Worm (Caenorhabditis elegans) whole organism, L4 larva: ENCODE data around the gene nspd-4.

Source experiments
- D1046.2 ChIP-seq: fragments of 200-800 bp; sonication (Bioruptor generic); IDR thresholded peaks from 2 replicates; pipeline ENCODE4 v1.3.6; 2022; ENCODE audit warnings: missing genetic modification characterization, missing compliant biosample characterization
- F10B5.3 ChIP-seq: sonication (generic microtip); optimal IDR thresholded peaks from 2 replicates; lab custom pipeline; 2016; ENCODE audit warnings: mild to moderate bottlenecking, missing genetic modification characterization, missing compliant biosample characterization
- F26F4.8 ChIP-seq: fragments of 200-800 bp; sonication (Bioruptor generic); conservative IDR thresholded peaks from 2 replicates; pipeline ENCODE4 v1.3.6; 2022; ENCODE audit warnings: missing genetic modification characterization, missing compliant biosample characterization
- Y105C5A.15 ChIP-seq: fragments of 200-800 bp; sonication (Bioruptor generic); IDR thresholded peaks from 2 replicates; pipeline ENCODE4 v1.3.6; 2022; ENCODE audit warnings: missing genetic modification characterization, missing compliant biosample characterization
- ZK337.2 ChIP-seq: fragments of 200-800 bp; sonication (Bioruptor generic); IDR thresholded peaks from 2 replicates; pipeline ENCODE4 v1.3.6; 2022; ENCODE audit warnings: missing genetic modification reagents, missing genetic modification characterization, missing compliant biosample characterization
- ama-1 ChIP-seq: fragments of 150-350 bp; optimal IDR thresholded peaks from 2 replicates; lab custom pipeline; 2014; ENCODE audit warnings: inconsistent platforms, mixed read lengths
- ceh-20 ChIP-seq: fragments of 200-800 bp; sonication (Bioruptor generic); IDR thresholded peaks from 2 replicates; pipeline ENCODE4 v1.3.6; 2022; ENCODE audit warnings: missing genetic modification reagents, missing genetic modification characterization, missing compliant biosample characterization
- ceh-44 ChIP-seq: fragments of 200-800 bp; sonication (Bioruptor generic); IDR thresholded peaks from 2 replicates; pipeline ENCODE4 v1.3.6; 2022; ENCODE audit warnings: missing genetic modification reagents, missing genetic modification characterization, missing compliant biosample characterization
- ceh-62 ChIP-seq: sonication (generic microtip); optimal IDR thresholded peaks from 2 replicates; lab custom pipeline; 2017; ENCODE audit warnings: missing biosample characterization, missing genetic modification characterization
- ceh-82 ChIP-seq: sonication (generic microtip); optimal IDR thresholded peaks from 2 replicates; lab custom pipeline; 2017; ENCODE audit warnings: missing biosample characterization, missing genetic modification characterization
- cey-2 ChIP-seq: sonication (generic microtip); optimal IDR thresholded peaks from 3 replicates; lab custom pipeline; 2017; ENCODE audit warnings: missing genetic modification characterization, mild to moderate bottlenecking, missing compliant biosample characterization, antibody characterized with exemption, borderline replicate concordance; ENCODE audit not compliant: insufficient read depth
- ctbp-1 ChIP-seq: fragments of 200-800 bp; sonication (Bioruptor generic); IDR thresholded peaks from 2 replicates; pipeline ENCODE4 v1.3.6; 2022; ENCODE audit warnings: missing genetic modification reagents, missing genetic modification characterization, missing compliant biosample characterization
- daf-12 ChIP-seq: fragments of 150-350 bp; optimal IDR thresholded peaks from 2 replicates; lab custom pipeline; 2014; ENCODE audit warnings: missing biosample characterization, missing genetic modification reagents, missing genetic modification characterization
- daf-16 ChIP-seq, 3 experiments: sonication (generic microtip); optimal IDR thresholded peaks; 2 replicates each; lab custom pipeline; 2016 to 2017; ENCODE audit warnings: missing genetic modification characterization in 3 of 3, missing genetic modification reagents in 3 of 3, mild to moderate bottlenecking in 2 of 3, missing compliant biosample characterization in 2 of 3, missing biosample characterization in 1 of 3, moderate library complexity in 1 of 3
- daf-8 ChIP-seq: fragments of 200-800 bp; sonication (Bioruptor generic); IDR thresholded peaks from 2 replicates; pipeline ENCODE4 v1.3.6; 2022; ENCODE audit warnings: missing genetic modification characterization, missing compliant biosample characterization
- dmd-8 ChIP-seq: fragments of 200-800 bp; sonication (Bioruptor generic); IDR thresholded peaks from 2 replicates; pipeline ENCODE4 v1.3.6; 2022; ENCODE audit warnings: missing genetic modification characterization, missing compliant biosample characterization
- dmd-9 ChIP-seq: fragments of 200-800 bp; sonication (Bioruptor generic); IDR thresholded peaks from 2 replicates; pipeline ENCODE4 v1.3.6; 2022; ENCODE audit warnings: missing genetic modification reagents, missing genetic modification characterization, missing compliant biosample characterization
- duxl-1 ChIP-seq: sonication (generic microtip); optimal IDR thresholded peaks from 2 replicates; lab custom pipeline; 2016; ENCODE audit warnings: mild to moderate bottlenecking, missing genetic modification characterization, moderate library complexity, missing compliant biosample characterization; ENCODE audit not compliant: poor library complexity
- egl-43 ChIP-seq: fragments of 200-800 bp; sonication (Bioruptor generic); IDR thresholded peaks from 2 replicates; pipeline ENCODE4 v1.3.6; 2022; ENCODE audit warnings: missing genetic modification reagents, missing genetic modification characterization, missing compliant biosample characterization
- hlh-11 ChIP-seq: fragments of 200-800 bp; sonication (Bioruptor generic); optimal IDR thresholded peaks from 2 replicates; lab custom pipeline; 2018; ENCODE audit warnings: mild to moderate bottlenecking, missing genetic modification characterization, missing compliant biosample characterization
- hmg-1.1 ChIP-seq: fragments of 200-800 bp; sonication (Bioruptor generic); IDR thresholded peaks from 2 replicates; pipeline ENCODE4 v1.3.6; 2022; ENCODE audit warnings: missing genetic modification reagents, missing genetic modification characterization, missing compliant biosample characterization
- jun-1 ChIP-seq: fragments of 150-350 bp; optimal IDR thresholded peaks from 2 replicates; lab custom pipeline; 2014; ENCODE audit warnings: missing biosample characterization, missing genetic modification reagents, missing genetic modification characterization
- lin-29 ChIP-seq: fragments of 200-800 bp; sonication (Bioruptor generic); IDR thresholded peaks from 2 replicates; pipeline ENCODE4 v1.3.6; 2022; ENCODE audit warnings: missing genetic modification reagents, missing genetic modification characterization, missing compliant biosample characterization
- lin-38 ChIP-seq: fragments of 200-800 bp; sonication (Bioruptor generic); IDR thresholded peaks from 2 replicates; pipeline ENCODE4 v1.3.6; 2022; ENCODE audit warnings: missing genetic modification reagents, missing genetic modification characterization, missing compliant biosample characterization
- madf-5 ChIP-seq, 2 experiments: fragments of 200-800 bp; sonication (Bioruptor generic); IDR thresholded peaks; 2 replicates each; pipeline ENCODE4 v1.3.6; 2022; ENCODE audit warnings: missing compliant biosample characterization in 2 of 2, missing genetic modification characterization in 2 of 2
- madf-9 ChIP-seq: fragments of 200-800 bp; sonication (Bioruptor generic); conservative IDR thresholded peaks from 2 replicates; pipeline ENCODE4 v1.3.6; 2022; ENCODE audit warnings: missing genetic modification reagents, missing genetic modification characterization, missing compliant biosample characterization
- mdt-29 ChIP-seq: fragments of 200-800 bp; sonication (Bioruptor generic); IDR thresholded peaks from 2 replicates; pipeline ENCODE4 v1.3.6; 2022; ENCODE audit warnings: missing genetic modification reagents, missing genetic modification characterization, missing compliant biosample characterization
- mep-1 ChIP-seq: fragments of 150-350 bp; sonication (generic microtip); optimal IDR thresholded peaks from 3 replicates; lab custom pipeline; 2014; ENCODE audit warnings: missing biosample characterization, missing genetic modification characterization
- mes-2 ChIP-seq: sonication (generic microtip); optimal IDR thresholded peaks from 2 replicates; lab custom pipeline; 2016; ENCODE audit warnings: missing genotype, mild to moderate bottlenecking, missing genetic modification characterization, missing compliant biosample characterization; ENCODE audit not compliant: poor library complexity, severe bottlenecking
- mxl-2 ChIP-seq: fragments of 200-800 bp; sonication (Bioruptor generic); conservative IDR thresholded peaks from 2 replicates; pipeline ENCODE4 v1.3.6; 2022; ENCODE audit warnings: missing genetic modification reagents, missing genetic modification characterization, missing compliant biosample characterization
- nhr-28 ChIP-seq: fragments of 150-350 bp; optimal IDR thresholded peaks from 2 replicates; lab custom pipeline; 2014; ENCODE audit warnings: missing biosample characterization, missing genetic modification characterization
- nhr-41 ChIP-seq: fragments of 200-800 bp; sonication (Bioruptor generic); IDR thresholded peaks from 2 replicates; pipeline ENCODE4 v1.3.6; 2022; ENCODE audit warnings: missing genetic modification reagents, missing genetic modification characterization, missing compliant biosample characterization
- nhr-42 ChIP-seq: fragments of 200-800 bp; sonication (Bioruptor generic); IDR thresholded peaks from 2 replicates; pipeline ENCODE4 v1.3.6; 2022; ENCODE audit warnings: missing genetic modification characterization, missing compliant biosample characterization
- nhr-77 ChIP-seq: fragments of 150-350 bp; optimal IDR thresholded peaks from 2 replicates; lab custom pipeline; 2014; ENCODE audit warnings: missing biosample characterization, missing genetic modification characterization
- pha-4 ChIP-seq, 2 experiments: fragments of 150-350 bp in 1 of 2; fragments of 200-800 bp in 1 of 2; sonication (Bioruptor generic) in 1 of 2; IDR thresholded peaks in 1 of 2; optimal IDR thresholded peaks in 1 of 2; 2 replicates each; pipeline versions ENCODE4 v1.3.6 to Lab custom; 2014 to 2022; ENCODE audit warnings: missing genetic modification characterization in 2 of 2, missing genetic modification reagents in 2 of 2, missing biosample characterization in 1 of 2, missing compliant biosample characterization in 1 of 2
- saeg-2 ChIP-seq: fragments of 200-800 bp; sonication (Bioruptor generic); IDR thresholded peaks from 2 replicates; pipeline ENCODE4 v1.3.6; 2022; ENCODE audit warnings: missing genetic modification reagents, missing genetic modification characterization, missing compliant biosample characterization
- sdz-12 ChIP-seq: fragments of 200-800 bp; sonication (Bioruptor generic); optimal IDR thresholded peaks from 2 replicates; lab custom pipeline; 2018; ENCODE audit warnings: mild to moderate bottlenecking, missing genetic modification characterization, missing compliant biosample characterization
- set-16 ChIP-seq: fragments of 200-800 bp; sonication (Bioruptor generic); IDR thresholded peaks from 2 replicates; pipeline ENCODE4 v1.3.6; 2022; ENCODE audit warnings: missing genetic modification reagents, missing genetic modification characterization, missing compliant biosample characterization
- skn-1 ChIP-seq: fragments of 150-350 bp; optimal IDR thresholded peaks from 2 replicates; lab custom pipeline; 2014; ENCODE audit warnings: missing biosample characterization, missing genetic modification characterization
- tag-97 ChIP-seq: fragments of 200-800 bp; sonication (Bioruptor generic); IDR thresholded peaks from 2 replicates; pipeline ENCODE4 v1.3.6; 2022; ENCODE audit warnings: missing genetic modification characterization, missing compliant biosample characterization
- unc-39 ChIP-seq: sonication (generic microtip); optimal IDR thresholded peaks from 2 replicates; lab custom pipeline; 2017; ENCODE audit warnings: missing biosample characterization, missing genetic modification characterization
- zag-1 ChIP-seq: fragments of 150-350 bp; optimal IDR thresholded peaks from 2 replicates; lab custom pipeline; 2014; ENCODE audit warnings: missing biosample characterization, missing genetic modification characterization
- zip-11 ChIP-seq: fragments of 200-800 bp; sonication (Bioruptor generic); IDR thresholded peaks from 2 replicates; pipeline ENCODE4 v1.3.6; 2022; ENCODE audit warnings: missing genetic modification characterization, missing compliant biosample characterization

Gene nspd-4

DNA sequence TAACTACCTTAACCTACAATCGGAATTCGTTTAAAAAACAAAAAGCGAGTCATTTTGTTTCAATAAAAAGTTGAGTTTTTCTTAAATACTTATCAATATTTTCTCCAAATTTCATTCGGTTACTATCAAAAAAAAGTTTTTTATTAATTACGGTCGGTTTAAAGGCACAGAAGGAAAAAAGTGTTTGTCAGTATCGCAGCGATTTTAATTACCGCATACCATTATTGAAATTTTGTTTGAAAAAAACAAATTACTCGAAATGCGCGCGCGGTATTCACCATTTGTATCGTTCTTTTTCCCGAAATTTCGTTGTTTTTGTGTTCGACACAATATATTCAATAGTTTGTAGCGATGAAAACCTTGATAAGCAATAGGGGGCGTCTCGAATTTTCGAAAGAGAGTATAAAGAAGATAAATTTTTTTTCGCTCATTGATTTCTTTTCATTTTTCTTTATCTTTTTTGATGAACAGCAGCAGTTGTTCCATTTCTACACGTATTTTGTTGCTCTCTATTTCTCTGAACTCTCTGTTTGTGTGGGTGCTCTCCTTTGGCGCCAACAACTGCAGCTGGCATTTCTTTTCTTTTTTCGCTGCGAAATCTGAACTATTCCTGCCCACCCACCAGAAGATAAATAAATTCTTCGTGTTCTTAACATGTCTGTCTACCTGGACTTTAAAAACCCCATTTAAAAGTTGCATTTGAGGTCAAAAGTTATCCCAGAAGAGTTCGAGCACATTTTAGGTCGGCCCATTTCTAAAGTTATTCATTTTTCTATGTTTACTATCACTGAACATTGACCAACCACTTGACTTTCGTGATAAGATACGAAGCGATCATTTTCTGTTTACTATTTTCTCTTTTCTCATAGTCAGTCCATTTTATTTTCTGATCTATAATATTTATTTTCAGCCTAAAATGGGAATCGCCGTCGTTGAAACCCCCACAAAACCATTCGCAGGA, 46.4 kb downstream of the nspd-4 start, which contains the start of gene pgm-1 (continued):
- TF ChIP-seq hmg-1.1 (peak; percentile 57; the same call in 1 of the 2 replicates), daf-12 (tag; lab: Kevin White, UChicago) (no peak), nhr-28 (tag; lab: Kevin White, UChicago) (peak; percentile 97), lin-29 (GFP tag; lab: Robert Waterston, UW) (no peak), ceh-44 (GFP tag; lab: Robert Waterston, UW) (no peak), ceh-20 (GFP tag; lab: Robert Waterston, UW) (0 out of 2 replicates have a peak, but pooled peaks have one; percentile 14), madf-9 (GFP tag; lab: Robert Waterston, UW) (no peak), ZK337.2 (GFP tag; lab: Robert Waterston, UW) (no peak), zip-11 (no peak), nhr-77 (no peak), mep-1 (tag; lab: Kevin White, UChicago) (peak; percentile 9), duxl-1 (tag; lab: Kevin White, UChicago) (no peak), madf-5 (GFP tag; IDR thresholded peaks at IDR 0.05; lab: Robert Waterston, UW) (no peak), Y105C5A.15 (no peak), ctbp-1 (GFP tag; lab: Robert Waterston, UW) (no peak), saeg-2 (GFP tag; lab: Robert Waterston, UW) (no peak), daf-8 (GFP tag; lab: Robert Waterston, UW) (no peak), sdz-12 (GFP tag; lab: Kevin White, UChicago) (no peak)

DNA sequence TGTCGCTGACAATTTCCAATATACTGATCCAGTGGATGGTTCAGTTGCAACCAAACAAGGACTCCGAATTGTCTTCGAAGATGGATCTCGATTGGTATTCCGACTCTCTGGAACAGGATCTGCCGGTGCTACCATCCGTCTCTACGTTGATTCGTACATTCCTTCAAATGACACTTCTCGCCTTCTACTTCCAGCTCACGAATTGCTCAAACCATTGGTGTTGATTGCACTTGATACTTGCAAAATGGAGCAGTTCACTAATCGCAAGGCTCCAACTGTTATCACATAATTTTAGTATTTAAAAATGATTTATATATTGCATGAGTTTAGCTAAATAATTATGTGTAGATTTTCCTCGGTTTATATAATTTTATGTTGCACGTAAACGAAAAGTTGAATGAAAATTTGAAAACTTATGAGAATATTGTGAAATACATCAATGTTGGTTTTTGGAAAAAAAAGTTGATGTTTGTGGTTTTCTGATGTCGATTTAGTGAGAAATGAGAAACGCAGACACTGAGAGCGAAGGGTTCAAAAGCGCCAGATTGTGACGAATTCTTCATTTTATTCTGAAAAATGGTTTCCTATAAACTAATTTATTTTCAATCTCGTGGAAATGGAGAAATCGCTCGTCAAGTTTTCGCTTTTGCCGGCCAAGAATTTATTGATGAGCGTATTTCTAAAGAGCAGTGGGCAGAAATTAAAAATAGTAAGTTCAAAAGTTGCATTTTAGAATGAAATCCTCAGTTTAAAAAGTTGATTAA, 48.8 kb downstream of the nspd-4 start, which contains the start of gene gst-9:
gst-9 (plus strand) TSS at position 574 of the 764 bp plus-strand sequence.
- TF ChIP-seq D1046.2 (GFP tag; lab: Robert Waterston, UW) (no peak), unc-39 (tag; lab: Kevin White, UChicago) (no peak), F10B5.3 (tag; lab: Kevin White, UChicago) (no peak), ceh-20 (GFP tag; lab: Robert Waterston, UW) (no peak), mdt-29 (GFP tag; lab: Robert Waterston, UW) (peak; percentile 39; the same call in 1 of the 2 replicates), tag-97 (GFP tag; lab: Robert Waterston, UW) (no peak), ama-1 (lab: Kevin White, UChicago) (peak; percentile 69), nhr-41 (no peak), hlh-11 (peak; percentile 42), zip-11 (no peak), Y105C5A.15 (no peak), ceh-82 (tag; lab: Kevin White, UChicago) (no peak), nhr-28 (tag; lab: Kevin White, UChicago) (peak; percentile 56), jun-1 (no peak), F26F4.8 (GFP tag; lab: Robert Waterston, UW) (no peak), dmd-9 (GFP tag; lab: Robert Waterston, UW) (no peak), pha-4 (GFP tag; IDR thresholded peaks at IDR 0.05; lab: Robert Waterston, UW) (0 out of 2 replicates have a peak, but pooled peaks have one; percentile 52), pha-4 (tag; optimal IDR thresholded peaks at IDR 0.05; lab: Kevin White, UChicago) (no peak), nhr-42 (GFP tag; lab: Robert Waterston, UW) (0 out of 2 replicates have a peak, but pooled peaks have one; percentile 64), daf-8 (GFP tag; lab: Robert Waterston, UW) (no peak), mxl-2 (GFP tag; lab: Robert Waterston, UW) (0 out of 2 replicates have a peak, but pooled peaks have one; percentile 28), ctbp-1 (GFP tag; lab: Robert Waterston, UW) (0 out of 2 replicates have a peak, but pooled peaks have one; percentile 19), mes-2 (tag; lab: Kevin White, UChicago) (no peak), zag-1 (tag; lab: Kevin White, UChicago) (no peak), dmd-8 (GFP tag; lab: Robert Waterston, UW) (0 out of 2 replicates have a peak, but pooled peaks have one; percentile 4), lin-38 (GFP tag; lab: Robert Waterston, UW) (peak; percentile 48), ceh-62 (no peak), set-16 (GFP tag; lab: Robert Waterston, UW) (no peak), daf-16 (GFP tag; optimal IDR thresholded peaks at IDR 0.05; lab: Kevin White, UChicago) (no peak), daf-16 (tag; optimal IDR thresholded peaks at IDR 0.05; lab: Kevin White, UChicago) (peak; percentile 59), skn-1 (tag; lab: Kevin White, UChicago) (no peak), cey-2 (tag; lab: Kevin White, UChicago) (no peak), egl-43 (0 out of 2 replicates have a peak, but pooled peaks have one; percentile 59)
